Worm (Caenorhabditis elegans) whole organism, young adult: ENCODE results near the gene plx-1.

Source experiments
- B0336.3 ChIP-seq: fragments of 200-800 bp; sonication (Bioruptor generic); IDR thresholded peaks from 2 replicates; pipeline ENCODE4 v1.3.6; 2022; ENCODE audit warnings: missing genetic modification characterization, missing compliant biosample characterization
- D2030.7 ChIP-seq: fragments of 200-800 bp; sonication (Bioruptor generic); IDR thresholded peaks from 2 replicates; pipeline ENCODE4 v1.3.6; 2022; ENCODE audit warnings: missing genetic modification reagents, missing genetic modification characterization, missing compliant biosample characterization
- F10E7.11 ChIP-seq: sonication (generic microtip); optimal IDR thresholded peaks from 2 replicates; lab custom pipeline; 2017; ENCODE audit warnings: mild to moderate bottlenecking, missing genetic modification characterization, moderate library complexity, missing compliant biosample characterization
- F39B2.1 ChIP-seq: fragments of 200-800 bp; sonication (Bioruptor generic); IDR thresholded peaks from 2 replicates; pipeline ENCODE4 v1.3.6; 2022; ENCODE audit warnings: missing genetic modification reagents, missing genetic modification characterization, missing compliant biosample characterization
- F55B11.4 ChIP-seq: sonication (generic microtip); optimal IDR thresholded peaks from 2 replicates; lab custom pipeline; 2016; ENCODE audit warnings: missing compliant biosample characterization, missing genetic modification characterization, borderline replicate concordance; ENCODE audit not compliant: insufficient read depth
- F57A8.1 ChIP-seq: fragments of 200-800 bp; sonication (Bioruptor generic); optimal IDR thresholded peaks from 2 replicates; lab custom pipeline; 2018; ENCODE audit warnings: mild to moderate bottlenecking, missing genetic modification characterization, moderate library complexity, missing compliant biosample characterization
- F57C9.4 ChIP-seq: sonication (generic microtip); optimal IDR thresholded peaks from 2 replicates; lab custom pipeline; 2017; ENCODE audit warnings: mild to moderate bottlenecking, missing genetic modification characterization, missing compliant biosample characterization
- T07F8.4 ChIP-seq: sonication (generic microtip); optimal IDR thresholded peaks from 2 replicates; lab custom pipeline; 2016; ENCODE audit warnings: mild to moderate bottlenecking, missing genetic modification characterization, moderate library complexity, missing compliant biosample characterization
- Y79H2A.3 ChIP-seq: fragments of 200-800 bp; sonication (Bioruptor generic); conservative IDR thresholded peaks from 2 replicates; pipeline ENCODE4 v1.3.6; 2022; ENCODE audit warnings: missing genetic modification reagents, missing genetic modification characterization, missing compliant biosample characterization
- aptf-2 ChIP-seq: fragments of 200-800 bp; sonication (Bioruptor generic); conservative IDR thresholded peaks from 2 replicates; pipeline ENCODE4 v1.3.6; 2022; ENCODE audit warnings: missing genetic modification reagents, missing genetic modification characterization, missing compliant biosample characterization
- aptf-3 ChIP-seq: fragments of 200-800 bp; sonication (Bioruptor generic); IDR thresholded peaks from 2 replicates; pipeline ENCODE4 v1.3.6; 2022; ENCODE audit warnings: missing genetic modification characterization, missing compliant biosample characterization
- athp-1 ChIP-seq: sonication (generic microtip); optimal IDR thresholded peaks from 2 replicates; lab custom pipeline; 2017; ENCODE audit warnings: mild to moderate bottlenecking, missing genetic modification characterization, missing compliant biosample characterization
- attf-6 ChIP-seq: fragments of 200-800 bp; sonication (Bioruptor generic); IDR thresholded peaks from 2 replicates; pipeline ENCODE4 v1.3.6; 2022; ENCODE audit warnings: missing genetic modification reagents, missing genetic modification characterization, missing compliant biosample characterization
- bed-1 ChIP-seq: fragments of 200-800 bp; sonication (Bioruptor generic); IDR thresholded peaks from 2 replicates; pipeline ENCODE4 v1.3.6; 2022; ENCODE audit warnings: missing genetic modification reagents, missing genetic modification characterization, missing compliant biosample characterization
- cebp-1 ChIP-seq, 2 experiments: fragments of 200-800 bp in 1 of 2; sonication (Bioruptor generic) in 1 of 2; sonication (generic microtip) in 1 of 2; IDR thresholded peaks in 1 of 2; optimal IDR thresholded peaks in 1 of 2; 2 replicates each; pipeline versions ENCODE4 v1.3.6 to Lab custom; 2017 to 2022; ENCODE audit warnings: missing compliant biosample characterization in 2 of 2, missing genetic modification characterization in 2 of 2, mild to moderate bottlenecking in 1 of 2, missing genetic modification reagents in 1 of 2, moderate library complexity in 1 of 2
- ceh-27 ChIP-seq: fragments of 200-800 bp; sonication (Bioruptor generic); optimal IDR thresholded peaks from 2 replicates; lab custom pipeline; 2018; ENCODE audit warnings: mild to moderate bottlenecking, missing genetic modification characterization, moderate library complexity, missing compliant biosample characterization
- ceh-40 ChIP-seq: fragments of 200-800 bp; sonication (Bioruptor generic); IDR thresholded peaks from 2 replicates; pipeline ENCODE4 v1.3.6; 2022; ENCODE audit warnings: missing genetic modification characterization, missing compliant biosample characterization
- chd-7 ChIP-seq: sonication (generic microtip); optimal IDR thresholded peaks from 2 replicates; lab custom pipeline; 2016; ENCODE audit warnings: mild to moderate bottlenecking, missing genetic modification characterization, moderate library complexity, missing compliant biosample characterization
- dpl-1 ChIP-seq: fragments of 150-350 bp; optimal IDR thresholded peaks from 2 replicates; lab custom pipeline; 2014; ENCODE audit warnings: missing biosample characterization, missing genetic modification reagents, missing genetic modification characterization
- egl-18 ChIP-seq: fragments of 200-800 bp; sonication (Bioruptor generic); IDR thresholded peaks from 2 replicates; pipeline ENCODE4 v1.3.6; 2022; ENCODE audit warnings: missing genetic modification reagents, missing genetic modification characterization, missing compliant biosample characterization
- ets-4 ChIP-seq: fragments of 200-800 bp; sonication (Bioruptor generic); optimal IDR thresholded peaks from 2 replicates; lab custom pipeline; 2018; ENCODE audit warnings: mild to moderate bottlenecking, missing genetic modification characterization, missing compliant biosample characterization
- hmg-1.2 ChIP-seq: fragments of 200-800 bp; sonication (Bioruptor generic); IDR thresholded peaks from 2 replicates; pipeline ENCODE4 v1.3.6; 2022; ENCODE audit warnings: missing genetic modification reagents, missing genetic modification characterization, missing compliant biosample characterization
- hmg-20 ChIP-seq: fragments of 200-800 bp; sonication (Bioruptor generic); IDR thresholded peaks from 2 replicates; pipeline ENCODE4 v1.3.6; 2022; ENCODE audit warnings: missing genetic modification reagents, missing genetic modification characterization, missing compliant biosample characterization
- hsf-1 ChIP-seq: fragments of 200-800 bp; sonication (Bioruptor generic); IDR thresholded peaks from 2 replicates; pipeline ENCODE4 v1.3.6; 2022; ENCODE audit warnings: missing genetic modification reagents, missing genetic modification characterization, missing compliant biosample characterization
- lag-1 ChIP-seq: fragments of 200-800 bp; sonication (Bioruptor generic); IDR thresholded peaks from 2 replicates; pipeline ENCODE4 v1.3.6; 2022; ENCODE audit warnings: missing genetic modification reagents, missing genetic modification characterization, missing compliant biosample characterization
- let-607 ChIP-seq, 2 experiments: fragments of 200-800 bp in 1 of 2; sonication (Bioruptor generic) in 1 of 2; sonication (generic microtip) in 1 of 2; optimal IDR thresholded peaks; 2 replicates each; lab custom pipeline; 2016 to 2018; ENCODE audit warnings: mild to moderate bottlenecking in 2 of 2, missing compliant biosample characterization in 2 of 2, missing genetic modification characterization in 2 of 2, moderate library complexity in 2 of 2, missing genotype in 1 of 2
- lin-35 ChIP-seq, 3 experiments: fragments of 150-350 bp in 2 of 3; sonication (generic microtip) in 1 of 3; optimal IDR thresholded peaks; 2 replicates each; lab custom pipeline; 2014 to 2018; ENCODE audit warnings: missing biosample characterization in 3 of 3, missing genetic modification characterization in 3 of 3, missing genetic modification reagents in 3 of 3
- lir-1 ChIP-seq: fragments of 200-800 bp; sonication (Bioruptor generic); conservative IDR thresholded peaks from 2 replicates; pipeline ENCODE4 v1.3.6; 2022; ENCODE audit warnings: missing genetic modification reagents, missing genetic modification characterization, missing compliant biosample characterization
- lsl-1 ChIP-seq: fragments of 200-800 bp; sonication (Bioruptor generic); optimal IDR thresholded peaks from 2 replicates; lab custom pipeline; 2018; ENCODE audit warnings: mild to moderate bottlenecking, missing genetic modification characterization, moderate library complexity, missing compliant biosample characterization
- madf-8 ChIP-seq: fragments of 200-800 bp; sonication (Bioruptor generic); conservative IDR thresholded peaks from 2 replicates; pipeline ENCODE4 v1.3.6; 2022; ENCODE audit warnings: missing genetic modification reagents, missing genetic modification characterization, missing compliant biosample characterization
- mes-4 ChIP-seq: sonication (generic microtip); optimal IDR thresholded peaks from 2 replicates; lab custom pipeline; 2016; ENCODE audit warnings: missing genotype, missing genetic modification characterization, missing compliant biosample characterization
- mxl-1 ChIP-seq: sonication (generic microtip); optimal IDR thresholded peaks from 2 replicates; lab custom pipeline; 2016; ENCODE audit warnings: missing genetic modification characterization, missing compliant biosample characterization
- nfya-1 ChIP-seq: sonication (generic microtip); optimal IDR thresholded peaks from 2 replicates; lab custom pipeline; 2017; ENCODE audit warnings: antibody characterized with exemption, missing compliant biosample characterization, missing genetic modification characterization, borderline replicate concordance; ENCODE audit not compliant: insufficient read depth
- nfya-2 ChIP-seq: fragments of 200-800 bp; sonication (Bioruptor generic); IDR thresholded peaks from 2 replicates; pipeline ENCODE4 v1.3.6; 2022; ENCODE audit warnings: missing genetic modification reagents, missing genetic modification characterization, missing compliant biosample characterization
- nfyb-1 ChIP-seq: fragments of 200-800 bp; sonication (Bioruptor generic); IDR thresholded peaks from 2 replicates; pipeline ENCODE4 v1.3.6; 2022; ENCODE audit warnings: missing genetic modification reagents, missing genetic modification characterization, missing compliant biosample characterization
- nhr-179 ChIP-seq: sonication (generic microtip); optimal IDR thresholded peaks from 2 replicates; lab custom pipeline; 2016; ENCODE audit warnings: mild to moderate bottlenecking, missing genetic modification characterization, missing compliant biosample characterization
- nhr-90 ChIP-seq: sonication (generic microtip); optimal IDR thresholded peaks from 2 replicates; lab custom pipeline; 2016; ENCODE audit warnings: missing genotype, mild to moderate bottlenecking, missing genetic modification characterization, missing compliant biosample characterization
- rcor-1 ChIP-seq: fragments of 200-800 bp; sonication (Bioruptor generic); IDR thresholded peaks from 2 replicates; pipeline ENCODE4 v1.3.6; 2022; ENCODE audit warnings: missing genetic modification reagents, missing genetic modification characterization, missing compliant biosample characterization
- sdz-38 ChIP-seq: sonication (generic microtip); optimal IDR thresholded peaks from 2 replicates; lab custom pipeline; 2016; ENCODE audit warnings: missing genotype, missing genetic modification characterization, missing compliant biosample characterization
- tbx-9 ChIP-seq: sonication (generic microtip); optimal IDR thresholded peaks from 2 replicates; lab custom pipeline; 2016; ENCODE audit warnings: borderline replicate concordance, missing genetic modification characterization, inconsistent platforms, missing compliant biosample characterization
- unc-130 ChIP-seq: sonication (generic microtip); optimal IDR thresholded peaks from 2 replicates; lab custom pipeline; 2016; ENCODE audit warnings: missing genetic modification reagents, missing genetic modification characterization, missing compliant biosample characterization
- xnd-1 ChIP-seq: sonication (generic microtip); optimal IDR thresholded peaks from 2 replicates; lab custom pipeline; 2016; ENCODE audit warnings: missing genotype, missing genetic modification reagents, missing genetic modification characterization, missing compliant biosample characterization
- ztf-18 ChIP-seq: sonication (generic microtip); optimal IDR thresholded peaks from 2 replicates; lab custom pipeline; 2016; ENCODE audit warnings: missing genotype, mild to moderate bottlenecking, missing genetic modification characterization, missing compliant biosample characterization
- ztf-28 ChIP-seq: fragments of 200-800 bp; sonication (Bioruptor generic); IDR thresholded peaks from 2 replicates; pipeline ENCODE4 v1.3.6; 2022; ENCODE audit warnings: missing genetic modification reagents, missing genetic modification characterization, missing compliant biosample characterization

plx-1 gene

ce11 chrIV:983558-983957, 24.2 kb downstream of the plx-1 start:
- TF ChIP-seq ztf-28 (GFP tag; lab: Robert Waterston, UW) (no peak), lsl-1 (GFP tag; lab: Kevin White, UChicago) (no peak), F57A8.1 (GFP tag; lab: Kevin White, UChicago) (no peak), nhr-90 (no peak), tbx-9 (tag; lab: Kevin White, UChicago) (no peak), lin-35 (GFP tag; optimal IDR thresholded peaks at IDR 0.05; lab: Kevin White, UChicago) (no peak), chd-7 (tag; lab: Kevin White, UChicago) (no peak), madf-8 (no peak), nhr-179 (tag; lab: Kevin White, UChicago) (no peak)
- TF ChIP-seq, all 124 proteins: peak for 0

ce11 chrIV:990352-990751, 31.0 kb downstream of the plx-1 start, which contains the start of gene egrh-2:
Gene egrh-2, minus strand, starts transcription at chrIV:990452.
- TF ChIP-seq sdz-38 (no peak), dpl-1 (GFP tag; lab: Kevin White, UChicago) (no peak), F10E7.11 (tag; lab: Kevin White, UChicago) (no peak), ztf-18 (no peak), nfya-1 (tag; lab: Kevin White, UChicago) (no peak)

- peak; percentile 76 for TF ChIP-seq unc-130
- TF ChIP-seq nfyb-1 = no peak; the same call in none of the 2 replicates
- peak; percentile 92 for TF ChIP-seq hmg-1.2 (GFP tag; lab: Robert Waterston, UW)
- TF ChIP-seq F57C9.4 = no peak
- TF ChIP-seq bed-1 (GFP tag; lab: Robert Waterston, UW) = 0 out of 2 replicates have a peak, but pooled peaks have one; percentile 54
- peak; percentile 52 for TF ChIP-seq xnd-1 (tag; lab: Kevin White, UChicago)
- peak; percentile 80 for TF ChIP-seq hsf-1 (GFP tag; lab: Robert Waterston, UW)
- TF ChIP-seq F39B2.1 (GFP tag; lab: Robert Waterston, UW) = no peak
- peak; percentile 97 for TF ChIP-seq B0336.3 (GFP tag; lab: Robert Waterston, UW)
- peak; percentile 96 for TF ChIP-seq attf-6
- no peak for TF ChIP-seq egl-18 (GFP tag; lab: Robert Waterston, UW)
- peak; percentile 87; the same call in 1 of the 2 replicates for TF ChIP-seq aptf-3 (GFP tag; lab: Robert Waterston, UW)
- TF ChIP-seq F55B11.4 = no peak
- TF ChIP-seq mes-4 (tag; lab: Kevin White, UChicago) = peak; percentile 61
- TF ChIP-seq dpl-1 (GFP tag; lab: Kevin White, UChicago) = peak; percentile 35
- no peak for TF ChIP-seq cebp-1 (GFP tag; IDR thresholded peaks at IDR 0.05; lab: Robert Waterston, UW)
- TF ChIP-seq cebp-1 (tag; optimal IDR thresholded peaks at IDR 0.05; lab: Kevin White, UChicago) = peak; percentile 59
- TF ChIP-seq rcor-1 (GFP tag; lab: Robert Waterston, UW) = peak; percentile 84
- TF ChIP-seq lag-1 (GFP tag; lab: Robert Waterston, UW) = no peak
- TF ChIP-seq lir-1 = peak; percentile 68
- TF ChIP-seq ceh-40 (GFP tag; lab: Robert Waterston, UW) = no peak
- peak; percentile 87 for TF ChIP-seq aptf-2 (GFP tag; lab: Robert Waterston, UW)
- no peak for TF ChIP-seq ceh-27
- TF ChIP-seq D2030.7 (GFP tag; lab: Robert Waterston, UW) = peak; percentile 100
- peak; percentile 43 for TF ChIP-seq madf-8
- peak; percentile 83 for TF ChIP-seq athp-1
- peak; percentile 88; the same call in 1 of the 2 replicates for TF ChIP-seq Y79H2A.3 (GFP tag; lab: Robert Waterston, UW)
- TF ChIP-seq let-607 (tag; optimal IDR thresholded peaks at IDR 0.05; lab: Kevin White, UChicago) = peak in 1 of 2 experiments; percentile 45
- no peak for TF ChIP-seq ets-4 (GFP tag; lab: Kevin White, UChicago)
- no peak for TF ChIP-seq sdz-38
- TF ChIP-seq nfya-2 (GFP tag; lab: Robert Waterston, UW) = peak; percentile 19; the same call in 1 of the 2 replicates
- peak; percentile 63; the same call in 1 of the 2 replicates for TF ChIP-seq hmg-20
- TF ChIP-seq T07F8.4 (tag; lab: Kevin White, UChicago) = peak; percentile 41
- TF ChIP-seq mxl-1 (tag; lab: Kevin White, UChicago) = no peak
- TF ChIP-seq ztf-28 (GFP tag; lab: Robert Waterston, UW) = peak; percentile 92
Measured at ce11 chrIV:991181-991642, 31.9 kb downstream of the plx-1 start.
